Fruit fly (Drosophila melanogaster): ENCODE data around the gene Ubr3.

Gene Ubr3

DNA sequence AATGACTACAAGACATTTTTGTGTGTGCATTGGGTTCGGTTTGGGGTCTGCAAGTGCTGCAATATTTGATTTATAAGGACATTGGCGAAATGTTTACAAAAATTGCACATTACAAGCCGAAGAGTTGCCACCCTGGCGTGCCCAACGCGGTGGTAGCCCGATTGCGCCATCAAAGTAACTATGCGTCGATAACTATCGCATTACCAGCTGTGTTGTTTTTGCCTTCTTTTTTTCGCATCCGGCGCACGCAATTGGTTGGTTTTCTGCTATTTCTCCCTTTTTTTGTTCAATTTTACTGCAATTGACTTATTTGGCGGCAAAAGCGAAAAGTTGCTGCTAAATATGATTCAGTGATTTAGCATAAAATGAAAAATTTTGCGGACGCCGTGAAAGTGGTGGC is 1.0 kb upstream of the Ubr3 start, which contains the start of gene RpS14b (continued):
- TF ChIP-seq CG11093 (GFP tag; IDR thresholded peaks at IDR 0.05) (no peak), Atf6 (GFP tag; IDR thresholded peaks at IDR 0.05) (peak; percentile 64), org-1 (GFP tag; optimal IDR thresholded peaks at IDR 0.05) (no peak), psq (GFP tag; optimal IDR thresholded peaks at IDR 0.05) (no peak), CG6791 (GFP tag; IDR thresholded peaks at IDR 0.05; ENCODE audit: partially characterized antibody) (peak; percentile 68), D19A (tag; optimal IDR thresholded peaks at IDR 0.05) (no peak), eve (GFP tag; optimal IDR thresholded peaks at IDR 0.05) (no peak), slbo (GFP tag; IDR thresholded peaks at IDR 0.05) (peak; percentile 75), CG6765 (GFP tag; optimal IDR thresholded peaks at IDR 0.05) (peak; percentile 75), CG31224 (GFP tag; IDR thresholded peaks at IDR 0.05) (peak; percentile 47), CG30431 (GFP tag; optimal IDR thresholded peaks at IDR 0.05) (no peak), HmgZ (tag; optimal IDR thresholded peaks at IDR 0.05) (peak; percentile 62), CG17802 (tag; optimal IDR thresholded peaks at IDR 0.05) (no peak), dan (GFP tag; IDR thresholded peaks at IDR 0.05) (no peak), CG10209 (GFP tag; optimal IDR thresholded peaks at IDR 0.05) (peak; percentile 45), Chrac-16 (GFP tag; optimal IDR thresholded peaks at IDR 0.05) (peak; percentile 27), CG6254 (GFP tag; optimal IDR thresholded peaks at IDR 0.05) (no peak), CG42726 (GFP tag; IDR thresholded peaks at IDR 0.05; ENCODE audit: partially characterized antibody) (peak; percentile 70; the same call in 1 of the 2 replicates), pita (GFP tag; optimal IDR thresholded peaks at IDR 0.05) (no peak), CG1602 (GFP tag; optimal IDR thresholded peaks at IDR 0.05) (no peak), emc (GFP tag; optimal IDR thresholded peaks at IDR 0.05) (peak; percentile 27), sens (GFP tag) (peak; percentile 88), ken (GFP tag; IDR thresholded peaks at IDR 0.05) (peak; percentile 60; the same call in 1 of the 3 replicates), CG14710 (tag; optimal IDR thresholded peaks at IDR 0.05) (peak; percentile 54), Nf-YA (GFP tag; IDR thresholded peaks at IDR 0.05) (no peak), Taf1 (GFP tag; IDR thresholded peaks at IDR 0.05) (no peak), NK7.1 (GFP tag; optimal IDR thresholded peaks at IDR 0.05) (peak; percentile 43), zfh1 (GFP tag; IDR thresholded peaks at IDR 0.05) (peak; percentile 73), dati (GFP tag; IDR thresholded peaks at IDR 0.05) (peak; percentile 41; the same call in 1 of the 2 replicates), CG10462 (GFP tag; optimal IDR thresholded peaks at IDR 0.05) (no peak), wdn (GFP tag; IDR thresholded peaks at IDR 0.05) (peak; percentile 51), Dfd (GFP tag; optimal IDR thresholded peaks at IDR 0.05) (no peak), usp (GFP tag; optimal IDR thresholded peaks at IDR 0.05) (no peak), Bgb (GFP tag; IDR thresholded peaks at IDR 0.05; ENCODE audit: partially characterized antibody) (peak; percentile 69), chn (GFP tag; optimal IDR thresholded peaks at IDR 0.05) (peak; percentile 45), ham (GFP tag; IDR thresholded peaks at IDR 0.05) (no peak; the same call in 1 of the 2 replicates), CG11456 (GFP tag; IDR thresholded peaks at IDR 0.05) (peak; percentile 80; the same call in 2 of the 3 replicates), CG7987 (GFP tag; optimal IDR thresholded peaks at IDR 0.05) (peak; percentile 79), amos (GFP tag; IDR thresholded peaks at IDR 0.05; ENCODE audit: partially characterized antibody) (peak; percentile 83), Rx (GFP tag; IDR thresholded peaks at IDR 0.05) (peak; percentile 67), mld (GFP tag; IDR thresholded peaks at IDR 0.05; ENCODE audit: partially characterized antibody) (peak; percentile 52; the same call in 2 of the 3 replicates), NFAT (GFP tag; IDR thresholded peaks at IDR 0.05) (peak; percentile 82), vfl (GFP tag; optimal IDR thresholded peaks at IDR 0.05) (peak; percentile 35), CG11504 (tag; optimal IDR thresholded peaks at IDR 0.05) (peak; percentile 44), CG6689 (GFP tag; IDR thresholded peaks at IDR 0.05) (no peak), CG10147 (GFP tag; optimal IDR thresholded peaks at IDR 0.05) (no peak), CG17912 (GFP tag; optimal IDR thresholded peaks at IDR 0.05) (peak; percentile 62), CrebB (tag; optimal IDR thresholded peaks at IDR 0.05) (peak; percentile 72), zen (tag; optimal IDR thresholded peaks at IDR 0.05) (peak; percentile 25), bcd (GFP tag; optimal IDR thresholded peaks at IDR 0.05) (peak; percentile 76), CG8388 (GFP tag; optimal IDR thresholded peaks at IDR 0.05) (no peak), aop (GFP tag; IDR thresholded peaks at IDR 0.05) (no peak)

Data from whole organism, embryonic.